Worm (Caenorhabditis elegans) whole organism, L2 larva: Measurements from ENCODE around the gene fbxb-108.

ENCODE experiments used
- C34F6.9 ChIP-seq: fragments of 150-350 bp; optimal IDR thresholded peaks from 2 replicates; lab custom pipeline; 2014; ENCODE audit warnings: missing biosample characterization, missing genetic modification characterization
- F13H6.1 ChIP-seq: sonication (generic microtip); optimal IDR thresholded peaks from 2 replicates; lab custom pipeline; 2016; ENCODE audit warnings: missing genetic modification characterization, missing compliant biosample characterization
- ZK546.5 ChIP-seq: sonication (generic microtip); optimal IDR thresholded peaks from 2 replicates; lab custom pipeline; 2017; ENCODE audit warnings: missing biosample characterization, missing genetic modification characterization
- alr-1 ChIP-seq: fragments of 150-350 bp; optimal IDR thresholded peaks from 2 replicates; lab custom pipeline; 2014; ENCODE audit warnings: missing biosample characterization, missing genetic modification characterization
- aly-2 ChIP-seq: fragments of 150-350 bp; optimal IDR thresholded peaks from 2 replicates; lab custom pipeline; 2014; ENCODE audit warnings: missing biosample characterization, missing genetic modification characterization
- ceh-16 ChIP-seq: fragments of 150-350 bp; optimal IDR thresholded peaks from 2 replicates; lab custom pipeline; 2014; ENCODE audit warnings: missing biosample characterization, missing genetic modification characterization
- crh-2 ChIP-seq: sonication (generic microtip); optimal IDR thresholded peaks from 2 replicates; lab custom pipeline; 2017; ENCODE audit warnings: missing biosample characterization, missing genetic modification characterization
- dmd-4 ChIP-seq: sonication (generic microtip); optimal IDR thresholded peaks from 2 replicates; lab custom pipeline; 2017; ENCODE audit warnings: missing biosample characterization, missing genetic modification characterization
- egl-27 ChIP-seq: sonication (generic microtip); optimal IDR thresholded peaks from 3 replicates; lab custom pipeline; 2017; ENCODE audit warnings: missing biosample characterization, missing genetic modification reagents, missing genetic modification characterization
- elt-3 ChIP-seq: sonication (generic microtip); optimal IDR thresholded peaks from 2 replicates; lab custom pipeline; 2017; ENCODE audit warnings: missing biosample characterization, missing genetic modification characterization
- fos-1 ChIP-seq: fragments of 150-350 bp; optimal IDR thresholded peaks from 2 replicates; lab custom pipeline; 2014; ENCODE audit warnings: missing biosample characterization, missing genetic modification characterization
- lin-11 ChIP-seq: fragments of 150-350 bp; sonication (generic microtip); optimal IDR thresholded peaks from 2 replicates; lab custom pipeline; 2014; ENCODE audit warnings: missing biosample characterization, missing genetic modification characterization, inconsistent platforms, mixed read lengths
- lin-13 ChIP-seq: fragments of 150-350 bp; optimal IDR thresholded peaks from 2 replicates; lab custom pipeline; 2014; ENCODE audit warnings: missing biosample characterization, missing genetic modification reagents, missing genetic modification characterization
- lsy-2 ChIP-seq, 2 experiments: fragments of 150-350 bp in 1 of 2; sonication (generic microtip) in 1 of 2; optimal IDR thresholded peaks; 2 replicates each; lab custom pipeline; 2014 to 2017; ENCODE audit warnings: missing biosample characterization in 2 of 2, missing genetic modification characterization in 2 of 2
- mab-5 ChIP-seq: fragments of 150-350 bp; optimal IDR thresholded peaks from 2 replicates; lab custom pipeline; 2014; ENCODE audit warnings: missing biosample characterization, missing genetic modification characterization
- mbf-1 ChIP-seq: sonication (generic microtip); optimal IDR thresholded peaks from 2 replicates; lab custom pipeline; 2017; ENCODE audit warnings: missing biosample characterization, missing genetic modification characterization
- mdl-1 ChIP-seq, 2 experiments: fragments of 150-350 bp in 1 of 2; sonication (generic microtip) in 1 of 2; optimal IDR thresholded peaks; 2 replicates each; lab custom pipeline; 2017; ENCODE audit warnings: missing biosample characterization in 2 of 2, missing genetic modification characterization in 2 of 2
- nhr-11 ChIP-seq: fragments of 150-350 bp; optimal IDR thresholded peaks from 2 replicates; lab custom pipeline; 2014; ENCODE audit warnings: missing biosample characterization, missing genetic modification characterization
- nhr-12 ChIP-seq: fragments of 150-350 bp; optimal IDR thresholded peaks from 2 replicates; lab custom pipeline; 2014; ENCODE audit warnings: missing biosample characterization, missing genetic modification characterization
- nhr-129 ChIP-seq: fragments of 150-350 bp; optimal IDR thresholded peaks from 2 replicates; lab custom pipeline; 2014; ENCODE audit warnings: missing biosample characterization, missing genetic modification characterization
- nhr-21 ChIP-seq: fragments of 150-350 bp; optimal IDR thresholded peaks from 2 replicates; lab custom pipeline; 2014; ENCODE audit warnings: missing biosample characterization, missing genetic modification characterization
- nhr-23 ChIP-seq: fragments of 150-350 bp; optimal IDR thresholded peaks from 2 replicates; lab custom pipeline; 2014; ENCODE audit warnings: missing biosample characterization, missing genetic modification reagents, missing genetic modification characterization
- nhr-25 ChIP-seq: fragments of 150-350 bp; sonication (generic microtip); optimal IDR thresholded peaks from 3 replicates; lab custom pipeline; 2014; ENCODE audit warnings: missing biosample characterization, missing genetic modification characterization
- nhr-6 ChIP-seq: fragments of 150-350 bp; optimal IDR thresholded peaks from 2 replicates; lab custom pipeline; 2014; ENCODE audit warnings: missing biosample characterization, missing genetic modification characterization
- nhr-77 ChIP-seq: fragments of 150-350 bp; optimal IDR thresholded peaks from 2 replicates; lab custom pipeline; 2014; ENCODE audit warnings: missing biosample characterization, missing genetic modification characterization
- peb-1 ChIP-seq: fragments of 150-350 bp; optimal IDR thresholded peaks from 2 replicates; lab custom pipeline; 2014; ENCODE audit warnings: missing biosample characterization, missing genetic modification characterization
- sem-4 ChIP-seq: fragments of 150-350 bp; optimal IDR thresholded peaks from 2 replicates; lab custom pipeline; 2014; ENCODE audit warnings: missing biosample characterization, missing genetic modification reagents, missing genetic modification characterization
- sma-3 ChIP-seq: sonication (generic microtip); optimal IDR thresholded peaks from 2 replicates; lab custom pipeline; 2016; ENCODE audit warnings: missing genetic modification reagents, missing genetic modification characterization, missing compliant biosample characterization
- sma-9 ChIP-seq, 2 experiments: fragments of 150-350 bp in 1 of 2; sonication (generic microtip) in 1 of 2; optimal IDR thresholded peaks; 2 replicates each; lab custom pipeline; 2014 to 2016; ENCODE audit warnings: missing genetic modification characterization in 2 of 2, mild to moderate bottlenecking in 1 of 2, missing biosample characterization in 1 of 2, missing compliant biosample characterization in 1 of 2, missing genetic modification reagents in 1 of 2, moderate library complexity in 1 of 2
- unc-39 ChIP-seq: fragments of 150-350 bp; optimal IDR thresholded peaks from 2 replicates; lab custom pipeline; 2014; ENCODE audit warnings: missing biosample characterization, missing genetic modification characterization
- unc-55 ChIP-seq: fragments of 150-350 bp; sonication (generic microtip); optimal IDR thresholded peaks from 3 replicates; lab custom pipeline; 2014; ENCODE audit warnings: missing biosample characterization, missing genetic modification reagents, missing genetic modification characterization
- unc-62 ChIP-seq: fragments of 150-350 bp; optimal IDR thresholded peaks from 2 replicates; lab custom pipeline; 2014; ENCODE audit warnings: missing biosample characterization, missing genetic modification reagents, missing genetic modification characterization
- ztf-1 ChIP-seq: fragments of 200-800 bp; sonication (Bioruptor generic); conservative IDR thresholded peaks from 2 replicates; pipeline ENCODE4 v1.3.6; 2022; ENCODE audit warnings: missing genetic modification characterization, missing compliant biosample characterization
- ztf-11 ChIP-seq: sonication (generic microtip); optimal IDR thresholded peaks from 2 replicates; lab custom pipeline; 2017; ENCODE audit warnings: missing biosample characterization, missing genetic modification characterization
- ztf-4 ChIP-seq: fragments of 150-350 bp; optimal IDR thresholded peaks from 2 replicates; lab custom pipeline; 2014; ENCODE audit warnings: missing biosample characterization, missing genetic modification characterization

The fbxb-108 gene

ce11 chrII:2783380-2783779 lies 18.6 kb downstream of the fbxb-108 start:
- TF ChIP-seq F13H6.1 (tag; lab: Kevin White, UChicago) (no peak), nhr-23 (tag; lab: Kevin White, UChicago) (no peak), ztf-11 (tag; lab: Kevin White, UChicago) (no peak), alr-1 (tag; lab: Kevin White, UChicago) (no peak), nhr-11 (tag; lab: Kevin White, UChicago) (no peak), elt-3 (no peak), nhr-77 (tag; lab: Kevin White, UChicago) (no peak)
- TF ChIP-seq, all 48 proteins: peak for 0

- TF ChIP-seq lin-11 (tag; lab: Kevin White, UChicago) (no peak), mbf-1 (tag; lab: Kevin White, UChicago) (no peak), peb-1 (tag; lab: Kevin White, UChicago) (no peak), nhr-6 (no peak), ceh-16 (no peak), unc-39 (no peak), nhr-25 (tag; lab: Kevin White, UChicago) (no peak), ztf-1 (GFP tag; lab: Robert Waterston, UW) (no peak), nhr-12 (tag; lab: Kevin White, UChicago) (no peak), ZK546.5 (no peak), nhr-23 (tag; lab: Kevin White, UChicago) (no peak), elt-3 (no peak), C34F6.9 (tag; lab: Kevin White, UChicago) (no peak), fos-1 (tag; lab: Kevin White, UChicago) (no peak), F13H6.1 (tag; lab: Kevin White, UChicago) (no peak), sem-4 (tag; lab: Kevin White, UChicago) (no peak), nhr-21 (no peak)
- TF ChIP-seq, all 48 proteins: peak for 0
These were observed 21.0 kb downstream of the fbxb-108 start for ce11 chrII:2785787-2786186.

- TF ChIP-seq sma-3 (GFP tag; lab: Kevin White, UChicago) (peak; percentile 29), nhr-129 (tag; lab: Kevin White, UChicago) (peak; percentile 41), dmd-4 (tag; lab: Kevin White, UChicago) (no peak), C34F6.9 (tag; lab: Kevin White, UChicago) (peak; percentile 33), lin-11 (tag; lab: Kevin White, UChicago) (peak; percentile 0), unc-55 (GFP tag; lab: Kevin White, UChicago) (peak; percentile 57), lsy-2 (tag; optimal IDR thresholded peaks at IDR 0.05; lab: Kevin White, UChicago) (peak; percentile 24 to 60), ztf-1 (GFP tag; lab: Robert Waterston, UW) (no peak), ztf-4 (tag; lab: Kevin White, UChicago) (no peak), mdl-1 (tag; optimal IDR thresholded peaks at IDR 0.05; lab: Kevin White, UChicago) (peak in 1 of 2 experiments; percentile 39), egl-27 (tag; lab: Kevin White, UChicago) (no peak), mab-5 (tag; lab: Kevin White, UChicago) (peak; percentile 7), aly-2 (no peak), peb-1 (tag; lab: Kevin White, UChicago) (no peak), F13H6.1 (tag; lab: Kevin White, UChicago) (peak; percentile 24)
These were observed 22.3 kb downstream of the fbxb-108 start, which contains the start of the genes F08D12.12 and srpa-72 for ce11 chrII:2787031-2787512. TSS of gene F08D12.12 (minus strand) at chrII:2787081. TSS of gene srpa-72 (plus strand) at chrII:2787481.

ce11 chrII:2787849-2788248 lies 23.1 kb downstream of the fbxb-108 start:
- TF ChIP-seq crh-2 (no peak), unc-62 (no peak), sma-9 (GFP tag; optimal IDR thresholded peaks at IDR 0.05; lab: Kevin White, UChicago) (no peak), sma-9 (tag; optimal IDR thresholded peaks at IDR 0.05; lab: Kevin White, UChicago) (no peak), nhr-25 (tag; lab: Kevin White, UChicago) (no peak), nhr-11 (tag; lab: Kevin White, UChicago) (no peak), ztf-1 (GFP tag; lab: Robert Waterston, UW) (no peak), unc-55 (GFP tag; lab: Kevin White, UChicago) (no peak), nhr-77 (tag; lab: Kevin White, UChicago) (no peak), ZK546.5 (no peak), nhr-6 (no peak), lin-13 (no peak), nhr-23 (tag; lab: Kevin White, UChicago) (no peak)
